Worm (Caenorhabditis elegans) whole organism, L3 larva: Measurements from ENCODE around the gene C45B11.2.
A peak's percentile ranks its signal among the peaks of the same experiment; 100 is the strongest.

Experiments used
- R02D3.7 ChIP-seq: fragments of 150-350 bp; optimal IDR thresholded peaks from 2 replicates; lab custom pipeline; 2014; ENCODE audit warnings: missing biosample characterization, missing genetic modification characterization
- ama-1 ChIP-seq: fragments of 150-350 bp; optimal IDR thresholded peaks from 2 replicates; lab custom pipeline; 2018
- ceh-16 ChIP-seq: sonication (generic microtip); optimal IDR thresholded peaks from 2 replicates; lab custom pipeline; 2017; ENCODE audit warnings: missing biosample characterization, missing genetic modification characterization
- ceh-28 ChIP-seq: fragments of 150-350 bp; optimal IDR thresholded peaks from 2 replicates; lab custom pipeline; 2014; ENCODE audit warnings: missing biosample characterization, missing genetic modification reagents, missing genetic modification characterization
- elt-2 ChIP-seq: sonication (generic microtip); optimal IDR thresholded peaks from 2 replicates; lab custom pipeline; 2016; ENCODE audit warnings: missing genetic modification reagents, mild to moderate bottlenecking, missing genetic modification characterization, missing compliant biosample characterization
- elt-3 ChIP-seq, 3 experiments: fragments of 150-350 bp in 1 of 3; sonication (generic microtip) in 2 of 3; optimal IDR thresholded peaks; 2 replicates in 2 of 3; 4 replicates in 1 of 3; lab custom pipeline; 2014 to 2017; ENCODE audit warnings: missing biosample characterization in 3 of 3, missing genetic modification characterization in 3 of 3
- fos-1 ChIP-seq: fragments of 150-350 bp; optimal IDR thresholded peaks from 2 replicates; lab custom pipeline; 2014; ENCODE audit warnings: missing biosample characterization, missing genetic modification characterization
- jun-1 ChIP-seq: fragments of 150-350 bp; optimal IDR thresholded peaks from 2 replicates; lab custom pipeline; 2014; ENCODE audit warnings: missing biosample characterization, missing genetic modification reagents, missing genetic modification characterization
- lin-15B ChIP-seq: fragments of 150-350 bp; optimal IDR thresholded peaks from 2 replicates; lab custom pipeline; 2014; ENCODE audit warnings: missing biosample characterization, missing genetic modification characterization
- lin-39 ChIP-seq: fragments of 150-350 bp; optimal IDR thresholded peaks from 2 replicates; lab custom pipeline; 2018; ENCODE audit warnings: missing biosample characterization, missing genetic modification reagents, missing genetic modification characterization
- mml-1 ChIP-seq: fragments of 150-350 bp; sonication (generic microtip); optimal IDR thresholded peaks from 3 replicates; lab custom pipeline; 2014; ENCODE audit warnings: missing biosample characterization, missing genetic modification characterization
- nfya-1 ChIP-seq: sonication (generic microtip); optimal IDR thresholded peaks from 2 replicates; lab custom pipeline; 2017; ENCODE audit warnings: missing genetic modification characterization, mild to moderate bottlenecking, missing compliant biosample characterization, antibody characterized with exemption, moderate library complexity; ENCODE audit not compliant: insufficient read depth
- nhr-11 ChIP-seq: fragments of 150-350 bp; optimal IDR thresholded peaks from 2 replicates; lab custom pipeline; 2014; ENCODE audit warnings: missing biosample characterization, missing genetic modification characterization
- nhr-23 ChIP-seq: fragments of 150-350 bp; optimal IDR thresholded peaks from 2 replicates; lab custom pipeline; 2014; ENCODE audit warnings: missing biosample characterization, missing genetic modification reagents, missing genetic modification characterization
- nhr-237 ChIP-seq: fragments of 150-350 bp; optimal IDR thresholded peaks from 2 replicates; lab custom pipeline; 2014; ENCODE audit warnings: missing biosample characterization, missing genetic modification characterization
- nhr-25 ChIP-seq: sonication (generic microtip); optimal IDR thresholded peaks from 2 replicates; lab custom pipeline; 2017; ENCODE audit warnings: missing biosample characterization, missing genetic modification characterization
- nhr-43 ChIP-seq: sonication (generic microtip); optimal IDR thresholded peaks from 2 replicates; lab custom pipeline; 2016; ENCODE audit warnings: mild to moderate bottlenecking, missing genetic modification characterization, missing compliant biosample characterization; ENCODE audit not compliant: poor library complexity, severe bottlenecking
- nhr-67 ChIP-seq: fragments of 150-350 bp; optimal IDR thresholded peaks from 2 replicates; lab custom pipeline; 2014; ENCODE audit warnings: missing biosample characterization, missing genetic modification characterization
- nhr-76 ChIP-seq: fragments of 150-350 bp; sonication (generic microtip); optimal IDR thresholded peaks from 5 replicates; lab custom pipeline; 2014; ENCODE audit warnings: missing biosample characterization, missing genetic modification characterization
- pha-4 ChIP-seq: fragments of 150-350 bp; optimal IDR thresholded peaks from 2 replicates; lab custom pipeline; 2014; ENCODE audit warnings: missing biosample characterization, missing genetic modification reagents, missing genetic modification characterization
- pqm-1 ChIP-seq: fragments of 150-350 bp; optimal IDR thresholded peaks from 2 replicates; lab custom pipeline; 2017; ENCODE audit warnings: missing biosample characterization, missing genetic modification characterization, inconsistent platforms
- sea-2 ChIP-seq: fragments of 150-350 bp; sonication (generic microtip); optimal IDR thresholded peaks from 4 replicates; lab custom pipeline; 2014; ENCODE audit warnings: missing biosample characterization, missing genetic modification reagents, missing genetic modification characterization
- skn-1 ChIP-seq: fragments of 150-350 bp; optimal IDR thresholded peaks from 2 replicates; lab custom pipeline; 2014; ENCODE audit warnings: missing biosample characterization, missing genetic modification characterization
- snpc-4 ChIP-seq: fragments of 150-350 bp; optimal IDR thresholded peaks from 2 replicates; lab custom pipeline; 2014; ENCODE audit warnings: missing biosample characterization, missing genetic modification characterization
- tbx-2 ChIP-seq: sonication (generic microtip); optimal IDR thresholded peaks from 2 replicates; lab custom pipeline; 2016; ENCODE audit warnings: mild to moderate bottlenecking, missing genetic modification characterization, missing compliant biosample characterization
- unc-39 ChIP-seq: sonication (generic microtip); optimal IDR thresholded peaks from 4 replicates; lab custom pipeline; 2017; ENCODE audit warnings: missing biosample characterization, missing genetic modification characterization
- unc-62 ChIP-seq: fragments of 150-350 bp; sonication (generic microtip); optimal IDR thresholded peaks from 4 replicates; lab custom pipeline; 2014; ENCODE audit warnings: missing biosample characterization, missing genetic modification reagents, missing genetic modification characterization
- zag-1 ChIP-seq: fragments of 150-350 bp; optimal IDR thresholded peaks from 2 replicates; lab custom pipeline; 2014; ENCODE audit warnings: missing biosample characterization, missing genetic modification characterization
- ztf-11 ChIP-seq: fragments of 150-350 bp; optimal IDR thresholded peaks from 2 replicates; lab custom pipeline; 2014; ENCODE audit warnings: missing biosample characterization, missing genetic modification characterization
- ztf-4 ChIP-seq: fragments of 150-350 bp; optimal IDR thresholded peaks from 2 replicates; lab custom pipeline; 2014; ENCODE audit warnings: missing biosample characterization, missing genetic modification characterization

C45B11.2 gene

DNA sequence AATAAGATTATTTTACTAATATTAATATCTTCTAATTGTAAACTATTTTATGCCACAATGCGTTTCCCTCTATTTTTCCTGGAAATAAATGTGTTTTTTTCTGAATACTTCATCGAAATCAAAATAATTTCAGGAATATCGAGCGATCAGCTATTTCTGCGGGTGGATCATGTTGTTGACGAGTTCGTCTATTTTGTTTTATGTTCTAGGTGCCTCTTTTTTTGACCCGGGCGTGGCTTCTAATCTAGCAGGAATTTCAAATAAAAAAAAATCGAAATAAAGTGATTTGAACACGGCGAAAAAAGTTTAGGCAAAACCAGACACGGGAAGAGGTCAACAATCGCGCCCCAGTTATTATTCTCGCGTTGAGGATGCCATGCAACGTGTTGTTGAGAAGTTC is 9.4 kb downstream of the C45B11.2 start, which contains the start of gene T04C12.33:
Gene T04C12.33, plus strand, starts transcription at position 301 of the 400 bp plus-strand sequence.
- peak; percentile 16 for TF ChIP-seq nhr-23 (tag; lab: Kevin White, UChicago)
- no peak for TF ChIP-seq pha-4 (tag; lab: Kevin White, UChicago)

DNA sequence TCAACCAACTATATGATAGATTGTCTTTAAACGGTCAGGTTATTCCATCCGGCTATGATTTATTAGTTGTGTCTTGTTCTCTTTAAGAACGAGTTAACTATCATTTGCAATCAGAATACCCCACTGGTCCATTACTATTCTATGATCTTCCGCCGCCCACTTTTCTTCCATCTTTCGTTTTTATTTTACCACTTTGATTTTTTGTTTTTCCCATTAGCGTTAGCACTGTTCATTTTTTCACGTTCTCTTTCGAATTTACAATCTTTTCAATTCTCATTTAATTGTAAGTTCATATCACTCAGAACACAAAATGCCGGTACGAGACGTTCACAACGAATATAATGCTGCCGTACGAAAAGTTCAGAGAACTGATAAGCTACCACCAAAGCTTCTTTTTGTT is 11.3 kb downstream of the C45B11.2 start, which contains the start of gene T04C12.7:
Gene T04C12.7, plus strand, starts transcription at position 301 of the 400 bp plus-strand sequence.
- TF ChIP-seq nhr-11 (no peak), lin-15B (no peak), nfya-1 (no peak), elt-2 (tag; lab: Kevin White, UChicago) (no peak), snpc-4 (no peak)

DNA sequence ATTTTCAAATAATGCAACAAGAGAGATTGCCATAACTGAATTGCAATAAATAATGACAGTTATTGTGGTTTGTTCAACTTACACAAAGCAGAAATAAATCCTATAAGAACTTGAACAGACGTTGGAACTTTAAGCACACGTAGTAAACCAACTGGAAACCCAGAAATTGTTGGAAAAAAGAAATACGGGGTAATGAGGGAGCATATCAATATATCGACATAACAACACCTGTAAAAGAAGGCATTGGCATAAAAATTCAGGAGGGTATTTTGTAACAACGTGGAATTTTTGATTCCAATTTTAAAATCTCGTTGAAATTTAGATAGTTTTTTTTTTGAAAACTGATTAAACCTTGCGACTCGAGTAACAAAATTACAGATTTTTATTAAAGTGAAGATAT is 14.0 kb downstream of the C45B11.2 start:
- no peak for TF ChIP-seq mml-1 (tag; lab: Kevin White, UChicago)
- no peak for TF ChIP-seq elt-3 (tag; optimal IDR thresholded peaks at IDR 0.05; lab: Kevin White, UChicago)
- TF ChIP-seq nhr-23 (tag; lab: Kevin White, UChicago) = no peak
- TF ChIP-seq nhr-67 (tag; lab: Kevin White, UChicago) = no peak
- TF ChIP-seq, all 47 proteins: peak for 0

DNA sequence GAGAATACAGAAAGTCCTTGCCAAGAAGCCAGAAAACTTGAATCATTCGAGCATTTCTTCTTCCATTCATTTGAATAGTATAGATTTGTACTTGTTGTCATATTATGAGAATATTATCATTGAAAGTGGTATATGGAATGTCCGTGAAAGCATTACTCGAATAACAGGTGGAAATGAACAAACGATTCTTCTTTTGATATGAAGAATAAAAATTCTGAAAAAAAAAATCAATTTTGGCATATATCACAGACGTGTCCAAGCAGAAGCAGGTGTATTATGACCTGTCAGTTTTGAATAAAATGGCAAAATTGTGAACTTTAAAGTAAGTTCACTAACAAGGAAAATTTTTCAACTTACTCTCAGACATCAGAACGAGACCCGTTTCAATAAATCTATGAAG is 14.5 kb downstream of the C45B11.2 start, which contains the start of gene srh-75:
Gene srh-75, minus strand, starts transcription at position 101 of the 400 bp plus-strand sequence.
- TF ChIP-seq nhr-25 (tag; lab: Kevin White, UChicago) = no peak
- TF ChIP-seq mml-1 (tag; lab: Kevin White, UChicago) = no peak
- no peak for TF ChIP-seq lin-39 (tag; lab: Kevin White, UChicago)
- TF ChIP-seq tbx-2 = no peak
- no peak for TF ChIP-seq unc-39 (tag; lab: Kevin White, UChicago)
- no peak for TF ChIP-seq skn-1
- TF ChIP-seq ceh-16 (tag; lab: Kevin White, UChicago) = no peak
- TF ChIP-seq zag-1 (tag; lab: Kevin White, UChicago) = no peak
- TF ChIP-seq nhr-237 (tag; lab: Kevin White, UChicago) = no peak
- TF ChIP-seq R02D3.7 (tag; lab: Kevin White, UChicago) = no peak
- TF ChIP-seq nfya-1 = no peak
- TF ChIP-seq pqm-1 (tag; lab: Kevin White, UChicago) = no peak
- TF ChIP-seq pha-4 (tag; lab: Kevin White, UChicago) = no peak
- TF ChIP-seq ztf-4 (tag; lab: Kevin White, UChicago) = no peak
- TF ChIP-seq elt-3 (tag; optimal IDR thresholded peaks at IDR 0.05; lab: Kevin White, UChicago) = no peak
- TF ChIP-seq unc-62 = no peak
- TF ChIP-seq nhr-43 (tag; lab: Kevin White, UChicago) = no peak

DNA sequence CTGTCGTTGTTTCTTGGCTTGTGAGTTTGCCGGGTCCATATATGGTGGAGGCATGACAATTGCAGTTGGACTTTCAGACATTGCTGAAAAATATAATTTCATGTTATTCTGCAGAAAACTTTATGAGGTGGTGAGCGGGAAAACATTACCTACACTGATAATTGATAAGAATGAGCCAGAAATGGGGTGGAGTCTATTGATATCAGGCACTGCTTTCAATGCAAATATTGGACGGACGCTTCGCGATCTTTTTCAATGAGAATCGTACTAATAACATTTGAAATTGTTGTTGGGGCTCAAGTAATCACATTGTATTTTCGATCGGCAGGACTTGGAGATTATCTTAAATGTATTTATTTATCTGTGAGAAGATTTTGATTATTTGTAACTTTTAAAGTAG is 16.7 kb downstream of the C45B11.2 start, which contains the start of gene T04C12.1:
Gene T04C12.1, minus strand, starts transcription at position 90 of the 400 bp plus-strand sequence.
- TF ChIP-seq ama-1 (lab: Kevin White, UChicago) (peak; percentile 77), nhr-25 (tag; lab: Kevin White, UChicago) (peak; percentile 24), unc-39 (tag; lab: Kevin White, UChicago) (no peak)
- TF ChIP-seq, all 47 proteins: peak for 2

DNA sequence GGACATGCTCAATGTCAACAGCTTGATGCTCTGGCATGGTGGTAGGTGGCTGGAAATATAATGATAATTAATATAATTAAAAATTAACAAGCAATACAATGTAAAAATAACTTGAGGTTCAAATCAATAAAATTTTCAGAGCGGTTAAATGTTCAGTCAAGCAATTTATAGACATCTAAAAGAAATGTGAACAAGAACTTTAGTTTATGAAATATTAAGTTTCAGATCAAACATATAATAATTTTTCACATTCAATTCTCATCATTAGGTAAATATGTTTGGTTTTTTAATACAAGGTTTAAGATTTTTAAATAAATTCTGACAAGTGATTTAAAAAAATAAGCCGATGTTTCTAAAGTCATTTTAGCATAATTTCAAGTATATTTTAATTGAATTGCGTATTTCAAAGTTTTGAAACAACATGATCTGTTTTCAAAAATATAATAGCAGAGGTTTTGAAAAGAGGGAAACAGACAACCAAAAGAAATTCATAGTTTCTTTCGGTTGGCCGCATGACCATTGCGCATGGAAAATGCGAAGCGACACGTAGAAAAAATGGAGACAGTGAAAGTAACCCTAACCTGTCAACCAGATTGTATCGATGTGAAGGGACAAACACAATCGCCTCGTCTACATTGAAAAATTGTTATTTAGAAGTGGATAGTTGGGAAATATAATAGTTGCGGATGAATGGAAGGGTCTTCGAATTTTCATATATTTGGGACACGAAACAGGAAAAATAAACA is 17.9 kb downstream of the C45B11.2 start, which contains the start of gene T04C12.11:
Gene T04C12.11, minus strand, starts transcription at position 51 of the 746 bp plus-strand sequence.
- TF ChIP-seq nhr-25 (tag; lab: Kevin White, UChicago) (peak; percentile 47), nhr-23 (tag; lab: Kevin White, UChicago) (peak; percentile 60), ztf-11 (tag; lab: Kevin White, UChicago) (no peak)

DNA sequence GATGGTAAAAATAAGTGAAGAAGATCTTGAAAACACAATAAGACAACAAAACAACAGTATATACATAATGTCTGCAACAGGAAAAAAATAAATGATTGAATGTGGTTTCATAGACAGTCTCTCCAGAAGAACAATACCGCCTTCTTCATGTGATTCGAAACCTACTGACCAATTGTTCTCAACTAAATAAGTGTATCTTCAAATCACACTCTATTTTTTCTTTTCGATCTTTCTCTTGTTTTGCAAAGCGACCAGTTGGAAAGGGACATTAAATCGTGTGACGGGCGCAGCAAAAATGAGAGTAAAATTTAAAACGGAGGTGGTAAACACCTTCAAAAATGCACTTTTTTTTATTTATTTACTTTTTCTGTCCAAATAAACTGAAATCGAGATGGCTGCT is 19.4 kb downstream of the C45B11.2 start:
- TF ChIP-seq nhr-43 (tag; lab: Kevin White, UChicago) (no peak), nhr-23 (tag; lab: Kevin White, UChicago) (peak; percentile 4)

DNA sequence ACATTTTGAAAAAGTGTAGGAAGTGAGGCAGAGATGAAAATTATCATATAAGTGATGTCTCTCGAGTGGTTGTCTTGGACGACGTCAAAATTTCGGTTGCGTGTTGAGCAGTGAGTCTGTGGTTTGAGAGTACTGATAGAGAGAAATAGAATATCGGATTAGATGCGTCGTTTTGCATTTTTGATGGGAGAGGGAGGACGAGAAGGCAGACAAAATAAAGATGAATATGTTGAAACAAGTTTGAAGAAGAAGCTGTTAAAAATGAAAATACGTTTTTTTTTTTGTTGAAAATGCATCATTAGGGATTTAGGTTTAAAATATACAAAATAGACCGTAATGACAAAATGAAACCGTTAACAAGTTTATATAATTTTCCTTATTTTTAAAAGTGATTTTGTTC is 20.6 kb downstream of the C45B11.2 start, which contains the start of gene T04C12.9:
Gene T04C12.9, minus strand, starts transcription at position 101 of the 400 bp plus-strand sequence.
- TF ChIP-seq sea-2 (GFP tag; lab: Kevin White, UChicago) (no peak), nhr-237 (tag; lab: Kevin White, UChicago) (no peak), pqm-1 (tag; lab: Kevin White, UChicago) (no peak), ceh-28 (tag; lab: Kevin White, UChicago) (no peak), zag-1 (tag; lab: Kevin White, UChicago) (no peak), nhr-76 (tag; lab: Kevin White, UChicago) (no peak), R02D3.7 (tag; lab: Kevin White, UChicago) (no peak), jun-1 (tag; lab: Kevin White, UChicago) (no peak), nhr-67 (tag; lab: Kevin White, UChicago) (no peak), nhr-11 (no peak), fos-1 (tag; lab: Kevin White, UChicago) (no peak)
